Fruit fly (Drosophila melanogaster): Measurements from ENCODE around the gene Cyp4e3.

Cyp4e3 gene

dm6 chr2L:9779147-9779546 is 29.3 kb upstream of the Cyp4e3 start (continued):
- TF ChIP-seq disco-r (GFP tag; optimal IDR thresholded peaks at IDR 0.05), result no peak
- no peak for TF ChIP-seq pnt (GFP tag; optimal IDR thresholded peaks at IDR 0.05)
- TF ChIP-seq CG30403 (GFP tag; optimal IDR thresholded peaks at IDR 0.05), result peak; percentile 41
- no peak for TF ChIP-seq ase (GFP tag; IDR thresholded peaks at IDR 0.05)
- TF ChIP-seq CG13287 (GFP tag; IDR thresholded peaks at IDR 0.05; ENCODE audit: partially characterized antibody), result no peak
- no peak for TF ChIP-seq crc (GFP tag; optimal IDR thresholded peaks at IDR 0.05)
- no peak for TF ChIP-seq ham (GFP tag; IDR thresholded peaks at IDR 0.05)
- no peak for TF ChIP-seq Sry-δ (GFP tag; optimal IDR thresholded peaks at IDR 0.05)
- no peak for TF ChIP-seq CG10274 (GFP tag; optimal IDR thresholded peaks at IDR 0.05)
- 0 out of 2 replicates have a peak, but pooled peaks have one; percentile 16 for TF ChIP-seq CG32767 (GFP tag; IDR thresholded peaks at IDR 0.05)
- TF ChIP-seq CG6689 (GFP tag; IDR thresholded peaks at IDR 0.05), result no peak
- TF ChIP-seq Drgx (GFP tag; IDR thresholded peaks at IDR 0.05), result 0 out of 2 replicates have a peak, but pooled peaks have one; percentile 12
- no peak for TF ChIP-seq CG4404 (GFP tag; IDR thresholded peaks at IDR 0.05)
- TF ChIP-seq CG9727 (GFP tag; optimal IDR thresholded peaks at IDR 0.05), result no peak

dm6 chr2L:9778416-9778815 is 28.5 kb upstream of the Cyp4e3 start:
- TF ChIP-seq bab2 (GFP tag; optimal IDR thresholded peaks at IDR 0.05) (no peak), sens (GFP tag) (peak; percentile 62), CG11085 (GFP tag; IDR thresholded peaks at IDR 0.05) (no peak), Lhr (GFP tag; optimal IDR thresholded peaks at IDR 0.05) (no peak), nom (GFP tag; optimal IDR thresholded peaks at IDR 0.05) (no peak), GATAe (GFP tag; conservative IDR thresholded peaks at IDR 0.05) (no peak), CG18764 (GFP tag; optimal IDR thresholded peaks at IDR 0.05) (no peak), CG12942 (GFP tag; optimal IDR thresholded peaks at IDR 0.05) (no peak), Med (GFP tag) (peak; percentile 60)

- no peak for TF ChIP-seq CG10147 (GFP tag; optimal IDR thresholded peaks at IDR 0.05)
- TF ChIP-seq CG15073 (GFP tag; optimal IDR thresholded peaks at IDR 0.05), result no peak
- TF ChIP-seq CG11560 (tag; IDR thresholded peaks at IDR 0.05), result no peak
- no peak for TF ChIP-seq CG7271 (tag; optimal IDR thresholded peaks at IDR 0.05)
- no peak for TF ChIP-seq Fer2 (tag; optimal IDR thresholded peaks at IDR 0.05)
- no peak for TF ChIP-seq trh (GFP tag; optimal IDR thresholded peaks at IDR 0.05)
- no peak for TF ChIP-seq CG12236 (GFP tag; optimal IDR thresholded peaks at IDR 0.05)
- no peak for TF ChIP-seq Blimp-1 (GFP tag; optimal IDR thresholded peaks at IDR 0.05)
- TF ChIP-seq fd96Cb (tag; optimal IDR thresholded peaks at IDR 0.05), result no peak
- no peak for TF ChIP-seq fu2 (GFP tag; optimal IDR thresholded peaks at IDR 0.05)
- TF ChIP-seq Aef1 (GFP tag; IDR thresholded peaks at IDR 0.05), result no peak
- TF ChIP-seq CG31441 (GFP tag; IDR thresholded peaks at IDR 0.05), result no peak
- TF ChIP-seq Oaz (GFP tag; IDR thresholded peaks at IDR 0.05), result no peak
- TF ChIP-seq grau (tag; optimal IDR thresholded peaks at IDR 0.05), result no peak
- no peak for TF ChIP-seq trem (tag; optimal IDR thresholded peaks at IDR 0.05)
- no peak for TF ChIP-seq Dip3 (GFP tag; optimal IDR thresholded peaks at IDR 0.05)
- no peak for TF ChIP-seq pnt (GFP tag; optimal IDR thresholded peaks at IDR 0.05)
- TF ChIP-seq ken (GFP tag; IDR thresholded peaks at IDR 0.05), result no peak
- no peak for TF ChIP-seq Hey (tag; optimal IDR thresholded peaks at IDR 0.05)
- no peak for TF ChIP-seq CG8924 (tag; optimal IDR thresholded peaks at IDR 0.05)
These were observed 28.1 kb upstream of the Cyp4e3 start for dm6 chr2L:9777927-9778326.

All from whole organism, embryonic.